Fruit fly (Drosophila melanogaster) whole organism, embryonic: Measurements from ENCODE around the gene IleRS-m.
A peak's percentile ranks its signal among the peaks of the same experiment; 100 is the strongest.

Experiments used
- BEAF-32 ChIP-seq: fragments of 200-800 bp; sonication (Bioruptor generic); optimal IDR thresholded peaks from 3 replicates; lab custom pipeline; 2017; ENCODE audit warnings: missing biosample characterization, missing genetic modification characterization, mild to moderate bottlenecking, moderate library complexity, missing genetic modification reagents
- CG13123 ChIP-seq: fragments of 200-800 bp; sonication (Bioruptor generic); optimal IDR thresholded peaks from 2 replicates; lab custom pipeline; 2016; ENCODE audit warnings: missing biosample characterization, missing genetic modification characterization
- CG13287 ChIP-seq: fragments of 200-800 bp; sonication (Bioruptor generic); IDR thresholded peaks from 2 replicates; pipeline ENCODE4 v1.3.6; 2022; ENCODE audit warnings: missing biosample characterization, missing genetic modification characterization; ENCODE audit not compliant: partially characterized antibody
- CG13894 ChIP-seq: fragments of 200-800 bp; sonication (Bioruptor generic); optimal IDR thresholded peaks from 3 replicates; lab custom pipeline; 2018; ENCODE audit warnings: missing biosample characterization, mild to moderate bottlenecking, missing genetic modification characterization, moderate library complexity
- CG14710 ChIP-seq: fragments of 200-800 bp; sonication (Bioruptor generic); optimal IDR thresholded peaks from 3 replicates; lab custom pipeline; 2019; ENCODE audit warnings: missing biosample characterization, mild to moderate bottlenecking, missing genetic modification characterization, moderate library complexity
- CG1603 ChIP-seq: fragments of 200-800 bp; sonication (Bioruptor generic); optimal IDR thresholded peaks from 2 replicates; lab custom pipeline; 2019; ENCODE audit warnings: missing biosample characterization, mild to moderate bottlenecking, missing genetic modification characterization, moderate library complexity
- CG17328 ChIP-seq: fragments of 200-800 bp; sonication (Bioruptor generic); IDR thresholded peaks from 2 replicates; pipeline ENCODE4 v1.3.6; 2022; ENCODE audit warnings: missing biosample characterization, missing genetic modification characterization
- CG17829 ChIP-seq: fragments of 200-800 bp; optimal IDR thresholded peaks from 2 replicates; lab custom pipeline; 2019; ENCODE audit warnings: missing biosample characterization, mild to moderate bottlenecking, missing genetic modification characterization, moderate library complexity
- CG2712 ChIP-seq: fragments of 200-800 bp; optimal IDR thresholded peaks from 3 replicates; lab custom pipeline; 2019; ENCODE audit warnings: missing biosample characterization, mild to moderate bottlenecking, missing genetic modification characterization, moderate library complexity
- CG31441 ChIP-seq: fragments of 200-800 bp; sonication (Bioruptor generic); IDR thresholded peaks from 2 replicates; pipeline ENCODE4 v1.3.6; 2022; ENCODE audit warnings: missing biosample characterization, missing genetic modification characterization
- CG4328 ChIP-seq: fragments of 200-800 bp; sonication (Bioruptor generic); optimal IDR thresholded peaks from 3 replicates; lab custom pipeline; 2017; ENCODE audit warnings: missing biosample characterization, missing genetic modification reagents, missing genetic modification characterization
- CG4424 ChIP-seq: fragments of 200-800 bp; sonication (Bioruptor generic); optimal IDR thresholded peaks from 3 replicates; lab custom pipeline; 2016; ENCODE audit warnings: missing biosample characterization, missing genetic modification characterization
- CG6689 ChIP-seq: fragments of 200-800 bp; sonication (Bioruptor generic); IDR thresholded peaks from 2 replicates; pipeline ENCODE4 v1.3.6; 2022; ENCODE audit warnings: missing biosample characterization, missing genetic modification characterization
- CG6791 ChIP-seq: fragments of 200-800 bp; sonication (Bioruptor generic); IDR thresholded peaks from 3 replicates; pipeline ENCODE4 v1.3.6; 2022; ENCODE audit warnings: missing biosample characterization, missing genetic modification characterization; ENCODE audit not compliant: partially characterized antibody
- D19A ChIP-seq: fragments of 200-800 bp; optimal IDR thresholded peaks from 3 replicates; lab custom pipeline; 2019; ENCODE audit warnings: missing biosample characterization, mild to moderate bottlenecking, missing genetic modification characterization, moderate library complexity
- Drgx ChIP-seq: fragments of 200-800 bp; sonication (Bioruptor generic); IDR thresholded peaks from 2 replicates; pipeline ENCODE4 v1.3.6; 2022; ENCODE audit warnings: missing biosample characterization, missing genetic modification characterization
- Ets65A ChIP-seq: fragments of 200-800 bp; sonication (Bioruptor generic); peaks from one replicate; lab custom pipeline; 2016; ENCODE audit warnings: missing biosample characterization, missing genetic modification characterization
- Lhr ChIP-seq: fragments of 200-800 bp; sonication (Bioruptor generic); optimal IDR thresholded peaks from 3 replicates; lab custom pipeline; 2017; ENCODE audit warnings: mild to moderate bottlenecking, missing biosample characterization, missing genetic modification reagents, missing genetic modification characterization
- Med ChIP-seq: fragments of 200-800 bp; sonication (Bioruptor generic); peaks from one replicate; lab custom pipeline; 2016; ENCODE audit warnings: missing biosample characterization, missing genetic modification characterization, mild to moderate bottlenecking, inconsistent platforms, moderate library complexity
- Meics ChIP-seq: fragments of 200-800 bp; sonication (Bioruptor generic); optimal IDR thresholded peaks from 2 replicates; lab custom pipeline; 2017; ENCODE audit warnings: missing biosample characterization, mild to moderate bottlenecking, missing genetic modification characterization
- Nf-YC ChIP-seq: fragments of 200-800 bp; optimal IDR thresholded peaks from 3 replicates; lab custom pipeline; 2019; ENCODE audit warnings: missing biosample characterization, mild to moderate bottlenecking, missing genetic modification characterization, moderate library complexity
- Scr ChIP-seq: fragments of 200-800 bp; sonication (Bioruptor generic); IDR thresholded peaks from 2 replicates; pipeline ENCODE4 v1.3.6; 2022; ENCODE audit warnings: missing biosample characterization, missing genetic modification characterization; ENCODE audit not compliant: partially characterized antibody
- Side ChIP-seq: fragments of 200-800 bp; sonication (Bioruptor generic); optimal IDR thresholded peaks from 2 replicates; lab custom pipeline; 2016; ENCODE audit warnings: missing biosample characterization, missing genetic modification characterization
- Sox100B ChIP-seq: fragments of 200-800 bp; sonication (Bioruptor generic); optimal IDR thresholded peaks from 3 replicates; lab custom pipeline; 2018; ENCODE audit warnings: missing biosample characterization, mild to moderate bottlenecking, missing genetic modification characterization
- ap ChIP-seq: fragments of 200-800 bp; sonication (Bioruptor generic); IDR thresholded peaks from 2 replicates; pipeline ENCODE4 v1.3.6; 2022; ENCODE audit warnings: missing biosample characterization, missing genetic modification characterization
- bigmax ChIP-seq: fragments of 200-800 bp; sonication (Bioruptor generic); optimal IDR thresholded peaks from 2 replicates; lab custom pipeline; 2018; ENCODE audit warnings: missing biosample characterization, mild to moderate bottlenecking, missing genetic modification characterization
- fd102C ChIP-seq: fragments of 200-800 bp; sonication (Bioruptor generic); optimal IDR thresholded peaks from 2 replicates; lab custom pipeline; 2018; ENCODE audit warnings: missing biosample characterization, mild to moderate bottlenecking, missing genetic modification characterization, moderate library complexity
- fd96Cb ChIP-seq: fragments of 200-800 bp; sonication (Bioruptor generic); optimal IDR thresholded peaks from 2 replicates; lab custom pipeline; 2018; ENCODE audit warnings: missing biosample characterization, mild to moderate bottlenecking, missing genetic modification characterization, moderate library complexity
- gfzf ChIP-seq: fragments of 200-800 bp; sonication (Bioruptor generic); optimal IDR thresholded peaks from 2 replicates; lab custom pipeline; 2016; ENCODE audit warnings: missing biosample characterization, mild to moderate bottlenecking, missing genetic modification characterization, moderate library complexity
- inv ChIP-seq: fragments of 200-800 bp; sonication (Bioruptor generic); IDR thresholded peaks from 2 replicates; pipeline ENCODE4 v1.3.6; 2022; ENCODE audit warnings: missing biosample characterization, missing genetic modification characterization; ENCODE audit not compliant: partially characterized antibody
- lbe ChIP-seq: fragments of 200-800 bp; sonication (Bioruptor generic); optimal IDR thresholded peaks from 2 replicates; lab custom pipeline; 2016; ENCODE audit warnings: missing biosample characterization, mild to moderate bottlenecking, missing genetic modification characterization
- luna ChIP-seq: fragments of 200-800 bp; sonication (Bioruptor generic); optimal IDR thresholded peaks from 2 replicates; lab custom pipeline; 2016; ENCODE audit warnings: missing biosample characterization, missing genetic modification characterization
- otp ChIP-seq: fragments of 200-800 bp; sonication (Bioruptor generic); IDR thresholded peaks from 3 replicates; pipeline ENCODE4, ENCODE4 v1.3.6; 2022; ENCODE audit warnings: missing biosample characterization, missing genetic modification characterization
- row ChIP-seq: fragments of 200-800 bp; sonication (Bioruptor generic); IDR thresholded peaks from 3 replicates; pipeline ENCODE4 v1.3.6; 2022; ENCODE audit warnings: missing biosample characterization, missing genetic modification characterization
- sens ChIP-seq: fragments of 200-800 bp; sonication (Bioruptor generic); peaks from one replicate; lab custom pipeline; 2016; ENCODE audit warnings: missing biosample characterization, missing genetic modification characterization
- stwl ChIP-seq: fragments of 200-800 bp; sonication (Bioruptor generic); optimal IDR thresholded peaks from 3 replicates; lab custom pipeline; 2018; ENCODE audit warnings: missing biosample characterization, mild to moderate bottlenecking, missing genetic modification characterization, moderate library complexity
- wdn ChIP-seq: fragments of 200-800 bp; sonication (Bioruptor generic); IDR thresholded peaks from 2 replicates; pipeline ENCODE4 v1.3.6; 2022; ENCODE audit warnings: missing biosample characterization, missing genetic modification characterization
- zen2 ChIP-seq: fragments of 200-800 bp; sonication (Bioruptor generic); IDR thresholded peaks from 3 replicates; pipeline ENCODE4 v1.3.6; 2022; ENCODE audit warnings: missing biosample characterization, missing genetic modification characterization; ENCODE audit not compliant: partially characterized antibody
- zfh2 ChIP-seq: fragments of 200-800 bp; sonication (Bioruptor generic); optimal IDR thresholded peaks from 2 replicates; lab custom pipeline; 2016; ENCODE audit warnings: missing biosample characterization, missing genetic modification characterization

IleRS-m gene

dm6 chr3L:16139131-16139530 lies 39.1 kb downstream of the IleRS-m start (continued):
- TF ChIP-seq Sox100B, result no peak
- no peak for TF ChIP-seq row (GFP tag; lab: Robert Waterston, UW)
- no peak for TF ChIP-seq CG4328
- TF ChIP-seq Scr (GFP tag; lab: Robert Waterston, UW), result peak; percentile 16; the same call in 1 of the 2 replicates
- TF ChIP-seq Meics (GFP tag; lab: Kevin White, UChicago), result no peak
- TF ChIP-seq BEAF-32 (GFP tag; lab: Kevin White, UChicago), result peak; percentile 51
- TF ChIP-seq CG13894, result no peak
- no peak for TF ChIP-seq CG31441 (GFP tag; lab: Robert Waterston, UW)
- no peak for TF ChIP-seq Side
- TF ChIP-seq Nf-YC (tag; lab: Kevin White, UChicago), result no peak
- peak; percentile 57 for TF ChIP-seq CG14710
- no peak for TF ChIP-seq fd96Cb (tag; lab: Kevin White, UChicago)
- TF ChIP-seq lbe (GFP tag; lab: Kevin White, UChicago), result peak; percentile 48
- no peak for TF ChIP-seq ap (GFP tag; lab: Robert Waterston, UW)
- TF ChIP-seq CG1603 (tag; lab: Kevin White, UChicago), result peak; percentile 76
- no peak for TF ChIP-seq CG17829 (tag; lab: Kevin White, UChicago)
- no peak for TF ChIP-seq otp (GFP tag; lab: Robert Waterston, UW)
- peak; percentile 33 for TF ChIP-seq Lhr (GFP tag; lab: Kevin White, UChicago)
- no peak for TF ChIP-seq CG13123 (GFP tag; lab: Kevin White, UChicago)
- TF ChIP-seq CG13287 (GFP tag; lab: Robert Waterston, UW), result peak; percentile 48
- TF ChIP-seq inv (GFP tag; lab: Robert Waterston, UW), result no peak

- TF ChIP-seq wdn, result no peak
- peak; percentile 37 for TF ChIP-seq Ets65A
- 0 out of 3 replicates have a peak, but pooled peaks have one; percentile 13 for TF ChIP-seq CG6791 (GFP tag; lab: Robert Waterston, UW)
- TF ChIP-seq Med (GFP tag; lab: Kevin White, UChicago), result peak; percentile 25
- no peak for TF ChIP-seq zen2 (GFP tag; lab: Robert Waterston, UW)
- no peak for TF ChIP-seq zfh2
- TF ChIP-seq luna, result no peak
Measured at dm6 chr3L:16141556-16141955, 41.5 kb downstream of the IleRS-m start.

dm6 chr3L:16143685-16144539 lies 43.8 kb downstream of the IleRS-m start, which contains the start of gene CG32152:
Gene CG32152 (minus strand): TSS chr3L:16144036.
- TF ChIP-seq bigmax (GFP tag; lab: Kevin White, UChicago) (no peak), Drgx (GFP tag; lab: Robert Waterston, UW) (peak; percentile 70; the same call in 1 of the 2 replicates), gfzf (GFP tag; lab: Kevin White, UChicago) (peak; percentile 43), CG4424 (peak; percentile 14), CG6689 (GFP tag; lab: Robert Waterston, UW) (peak; percentile 97), CG2712 (tag; lab: Kevin White, UChicago) (peak; percentile 4), D19A (no peak), CG17328 (GFP tag; lab: Robert Waterston, UW) (no peak), Med (GFP tag; lab: Kevin White, UChicago) (peak; percentile 69), sens (GFP tag; lab: Kevin White, UChicago) (peak; percentile 67), stwl (peak; percentile 70), fd102C (GFP tag; lab: Kevin White, UChicago) (no peak)
